Worm (Caenorhabditis elegans): ENCODE measurements around the gene cpna-1.

DNA sequence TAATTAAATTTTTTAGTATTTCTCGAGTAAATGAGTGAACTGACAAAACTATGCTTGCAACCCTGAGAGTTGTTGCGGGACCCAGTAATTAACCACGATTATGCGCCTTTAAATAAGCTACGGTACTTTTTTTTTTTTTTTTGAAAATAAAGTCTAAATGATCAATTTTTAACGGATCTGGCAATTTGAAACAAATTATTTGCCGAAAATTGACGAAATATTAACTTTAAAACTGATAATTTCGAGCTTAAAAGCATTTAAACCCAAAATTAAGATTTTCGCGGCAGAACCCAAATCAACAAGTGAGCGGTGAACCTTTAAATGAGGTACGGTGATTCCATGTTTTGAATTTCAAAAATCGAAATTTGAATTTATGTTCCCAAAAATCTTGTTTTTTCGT lies 36.0 kb downstream of the cpna-1 start:
- no peak for TF ChIP-seq unc-62 (GFP tag; optimal IDR thresholded peaks at IDR 0.05)
- no peak for TF ChIP-seq nhr-25 (tag; optimal IDR thresholded peaks at IDR 0.05)
- TF ChIP-seq aly-2 (tag; optimal IDR thresholded peaks at IDR 0.05) = no peak
- no peak for TF ChIP-seq nhr-11 (tag; optimal IDR thresholded peaks at IDR 0.05)
- no peak for TF ChIP-seq nhr-21 (tag; optimal IDR thresholded peaks at IDR 0.05)
- TF ChIP-seq elt-1 (tag; optimal IDR thresholded peaks at IDR 0.05) = no peak
- no peak for TF ChIP-seq ceh-82 (tag; optimal IDR thresholded peaks at IDR 0.05)
- TF ChIP-seq ztf-11 (tag; optimal IDR thresholded peaks at IDR 0.05) = no peak
- no peak for TF ChIP-seq lin-39 (tag; optimal IDR thresholded peaks at IDR 0.05)
- no peak for TF ChIP-seq crh-2 (tag; optimal IDR thresholded peaks at IDR 0.05)
